Fruit fly (Drosophila melanogaster) whole organism, embryonic: ENCODE data around the gene FBXO11.

Source experiments
- BEAF-32 ChIP-seq: fragments of 200-800 bp; sonication (Bioruptor generic); optimal IDR thresholded peaks from 3 replicates; lab custom pipeline; 2017; ENCODE audit warnings: missing biosample characterization, missing genetic modification characterization, mild to moderate bottlenecking, moderate library complexity, missing genetic modification reagents
- Blimp-1 ChIP-seq: fragments of 200-800 bp; sonication (Bioruptor generic); optimal IDR thresholded peaks from 3 replicates; lab custom pipeline; 2018; ENCODE audit warnings: missing biosample characterization, missing genetic modification characterization, mild to moderate bottlenecking, moderate library complexity, missing genetic modification reagents
- CG10543 ChIP-seq: fragments of 200-800 bp; sonication (Bioruptor generic); optimal IDR thresholded peaks from 3 replicates; lab custom pipeline; 2017; ENCODE audit warnings: missing biosample characterization, mild to moderate bottlenecking, missing genetic modification characterization, moderate library complexity
- CG11560 ChIP-seq: fragments of 200-800 bp; sonication (Bioruptor generic); IDR thresholded peaks from 3 replicates; pipeline ENCODE4 v1.3.6; 2022; ENCODE audit warnings: missing biosample characterization, missing genetic modification characterization
- CG11696 ChIP-seq: fragments of 200-800 bp; sonication (Bioruptor generic); IDR thresholded peaks from 2 replicates; pipeline ENCODE4 v1.3.6; 2022; ENCODE audit warnings: missing biosample characterization, missing genetic modification characterization
- CG12155 ChIP-seq: fragments of 200-800 bp; sonication (Bioruptor generic); optimal IDR thresholded peaks from 3 replicates; lab custom pipeline; 2016; ENCODE audit warnings: missing biosample characterization, missing genetic modification characterization
- CG12219 ChIP-seq: fragments of 200-800 bp; sonication (Bioruptor generic); optimal IDR thresholded peaks from 3 replicates; lab custom pipeline; 2018; ENCODE audit warnings: missing biosample characterization, mild to moderate bottlenecking, missing genetic modification characterization
- CG12659 ChIP-seq: fragments of 200-800 bp; sonication (Bioruptor generic); optimal IDR thresholded peaks from 3 replicates; lab custom pipeline; 2017; ENCODE audit warnings: mild to moderate bottlenecking, missing biosample characterization, missing genetic modification reagents, missing genetic modification characterization
- CG13296 ChIP-seq: fragments of 200-800 bp; sonication (Bioruptor generic); optimal IDR thresholded peaks from 3 replicates; lab custom pipeline; 2018; ENCODE audit warnings: missing biosample characterization, mild to moderate bottlenecking, missing genetic modification characterization
- CG13624 ChIP-seq: fragments of 200-800 bp; sonication (Bioruptor generic); optimal IDR thresholded peaks from 2 replicates; lab custom pipeline; 2016; ENCODE audit warnings: missing biosample characterization, missing genetic modification characterization
- CG14050 ChIP-seq: fragments of 200-800 bp; sonication (Bioruptor generic); IDR thresholded peaks from 3 replicates; pipeline ENCODE4 v1.3.6; 2022; ENCODE audit warnings: missing biosample characterization, missing genetic modification characterization
- CG15269 ChIP-seq: fragments of 200-800 bp; sonication (Bioruptor generic); optimal IDR thresholded peaks from 2 replicates; lab custom pipeline; 2018; ENCODE audit warnings: missing biosample characterization, mild to moderate bottlenecking, missing genetic modification characterization, moderate library complexity
- CG16815 ChIP-seq: fragments of 200-800 bp; sonication (Bioruptor generic); optimal IDR thresholded peaks from 3 replicates; lab custom pipeline; 2017; ENCODE audit warnings: missing biosample characterization, mild to moderate bottlenecking, missing genetic modification characterization
- CG2712 ChIP-seq: fragments of 200-800 bp; optimal IDR thresholded peaks from 3 replicates; lab custom pipeline; 2019; ENCODE audit warnings: missing biosample characterization, mild to moderate bottlenecking, missing genetic modification characterization, moderate library complexity
- CG30020 ChIP-seq: fragments of 200-800 bp; optimal IDR thresholded peaks from 2 replicates; lab custom pipeline; 2019; ENCODE audit warnings: missing biosample characterization, mild to moderate bottlenecking, missing genetic modification characterization, moderate library complexity
- CG33213 ChIP-seq: fragments of 200-800 bp; sonication (Bioruptor generic); optimal IDR thresholded peaks from 3 replicates; lab custom pipeline; 2016; ENCODE audit warnings: missing biosample characterization, missing genetic modification characterization
- CG34422 ChIP-seq: fragments of 200-800 bp; sonication (Bioruptor generic); IDR thresholded peaks from 3 replicates; pipeline ENCODE4 v1.3.6; 2022; ENCODE audit warnings: missing biosample characterization, missing genetic modification characterization
- CG4854 ChIP-seq: fragments of 200-800 bp; sonication (Bioruptor generic); optimal IDR thresholded peaks from 2 replicates; lab custom pipeline; 2016; ENCODE audit warnings: missing biosample characterization, missing genetic modification characterization, inconsistent platforms
- CG6654 ChIP-seq: fragments of 200-800 bp; sonication (Bioruptor generic); optimal IDR thresholded peaks from 2 replicates; lab custom pipeline; 2017; ENCODE audit warnings: missing biosample characterization, mild to moderate bottlenecking, missing genetic modification characterization
- CG9437 ChIP-seq: fragments of 200-800 bp; sonication (Bioruptor generic); optimal IDR thresholded peaks from 2 replicates; lab custom pipeline; 2018; ENCODE audit warnings: missing biosample characterization, mild to moderate bottlenecking, missing genetic modification characterization
- CG9817 ChIP-seq: fragments of 200-800 bp; sonication (Bioruptor generic); optimal IDR thresholded peaks from 2 replicates; lab custom pipeline; 2018; ENCODE audit warnings: missing biosample characterization, mild to moderate bottlenecking, missing genetic modification characterization, moderate library complexity
- Dad ChIP-seq: fragments of 200-800 bp; sonication (Bioruptor generic); optimal IDR thresholded peaks from 3 replicates; lab custom pipeline; 2016; ENCODE audit warnings: missing biosample characterization, missing genetic modification characterization
- Dll ChIP-seq: fragments of 200-800 bp; sonication (Bioruptor generic); IDR thresholded peaks from 4 replicates; pipeline ENCODE4 v1.3.6; 2022; ENCODE audit warnings: missing biosample characterization, missing genetic modification characterization; ENCODE audit not compliant: partially characterized antibody
- Dp ChIP-seq: fragments of 200-800 bp; sonication (Bioruptor generic); optimal IDR thresholded peaks from 2 replicates; lab custom pipeline; 2018; ENCODE audit warnings: missing biosample characterization, mild to moderate bottlenecking, missing genetic modification characterization, moderate library complexity
- Fer1 ChIP-seq: fragments of 200-800 bp; sonication (Bioruptor generic); optimal IDR thresholded peaks from 2 replicates; lab custom pipeline; 2017; ENCODE audit warnings: missing biosample characterization, mild to moderate bottlenecking, missing genetic modification characterization
- Gug ChIP-seq: fragments of 200-800 bp; sonication (Bioruptor generic); IDR thresholded peaks from 4 replicates; pipeline ENCODE4 v1.3.6; 2022; ENCODE audit warnings: missing biosample characterization, missing genetic modification characterization
- Hr39 ChIP-seq: fragments of >200 bp; optimal IDR thresholded peaks from 2 replicates; lab custom pipeline; 2017
- Lhr ChIP-seq: fragments of 200-800 bp; sonication (Bioruptor generic); optimal IDR thresholded peaks from 3 replicates; lab custom pipeline; 2017; ENCODE audit warnings: mild to moderate bottlenecking, missing biosample characterization, missing genetic modification reagents, missing genetic modification characterization
- Mad ChIP-seq: fragments of 200-800 bp; sonication (Bioruptor generic); optimal IDR thresholded peaks from 2 replicates; lab custom pipeline; 2016; ENCODE audit warnings: missing biosample characterization, missing genetic modification characterization
- Max ChIP-seq: fragments of 200-800 bp; sonication (Bioruptor generic); optimal IDR thresholded peaks from 2 replicates; lab custom pipeline; 2016; ENCODE audit warnings: missing biosample characterization, mild to moderate bottlenecking, missing genetic modification characterization
- Myb ChIP-seq: fragments of 200-800 bp; sonication (Bioruptor generic); optimal IDR thresholded peaks from 2 replicates; lab custom pipeline; 2016; ENCODE audit warnings: missing biosample characterization, missing genetic modification characterization
- NK7.1 ChIP-seq: fragments of 200-800 bp; sonication (Bioruptor generic); optimal IDR thresholded peaks from 3 replicates; lab custom pipeline; 2016; ENCODE audit warnings: missing biosample characterization, missing genetic modification characterization
- Rx ChIP-seq: fragments of 200-800 bp; sonication (Bioruptor generic); IDR thresholded peaks from 2 replicates; pipeline ENCODE4 v1.3.6; 2022; ENCODE audit warnings: missing biosample characterization, missing genetic modification characterization
- YL-1 ChIP-seq: fragments of 200-800 bp; sonication (Bioruptor generic); optimal IDR thresholded peaks from 3 replicates; lab custom pipeline; 2017; ENCODE audit warnings: missing biosample characterization, mild to moderate bottlenecking, missing genetic modification characterization
- abd-A ChIP-seq: fragments of 200-800 bp; sonication (Bioruptor generic); optimal IDR thresholded peaks from 3 replicates; lab custom pipeline; 2019; ENCODE audit warnings: missing biosample characterization, mild to moderate bottlenecking, missing genetic modification characterization, moderate library complexity
- ac ChIP-seq: fragments of 200-800 bp; sonication (Bioruptor generic); optimal IDR thresholded peaks from 3 replicates; lab custom pipeline; 2017; ENCODE audit warnings: missing biosample characterization, mild to moderate bottlenecking, missing genetic modification characterization
- br ChIP-seq: fragments of >200 bp; optimal IDR thresholded peaks from 2 replicates; lab custom pipeline; 2017
- chm ChIP-seq: fragments of 200-800 bp; sonication (Bioruptor generic); IDR thresholded peaks from 2 replicates; pipeline ENCODE4 v1.3.6; 2022; ENCODE audit warnings: missing biosample characterization, missing genetic modification characterization
- crp ChIP-seq, 2 experiments: fragments of 200-800 bp; sonication (Bioruptor generic); optimal IDR thresholded peaks; 2 replicates in 1 of 2; 3 replicates in 1 of 2; lab custom pipeline; 2017; ENCODE audit warnings: missing biosample characterization in 2 of 2, missing genetic modification characterization in 2 of 2, mild to moderate bottlenecking in 1 of 2, moderate library complexity in 1 of 2
- dysf ChIP-seq: fragments of 200-800 bp; sonication (Bioruptor generic); IDR thresholded peaks from 3 replicates; pipeline ENCODE4 v1.3.6; 2022; ENCODE audit warnings: missing biosample characterization, missing genetic modification characterization
- inv ChIP-seq: fragments of 200-800 bp; sonication (Bioruptor generic); IDR thresholded peaks from 2 replicates; pipeline ENCODE4 v1.3.6; 2022; ENCODE audit warnings: missing biosample characterization, missing genetic modification characterization; ENCODE audit not compliant: partially characterized antibody
- knrl ChIP-seq: fragments of 200-800 bp; sonication (Bioruptor generic); IDR thresholded peaks from 3 replicates; pipeline ENCODE4 v1.3.6; 2022; ENCODE audit warnings: missing biosample characterization, missing genetic modification characterization; ENCODE audit not compliant: partially characterized antibody
- lmd ChIP-seq: fragments of 200-800 bp; sonication (Bioruptor generic); IDR thresholded peaks from 2 replicates; pipeline ENCODE4 v1.3.6; 2022; ENCODE audit warnings: missing biosample characterization, missing genetic modification characterization
- nau ChIP-seq: fragments of 200-800 bp; sonication (Bioruptor generic); optimal IDR thresholded peaks from 3 replicates; lab custom pipeline; 2017; ENCODE audit warnings: missing biosample characterization, mild to moderate bottlenecking, missing genetic modification characterization, missing genetic modification reagents
- phol ChIP-seq: fragments of 200-800 bp; sonication (Bioruptor generic); optimal IDR thresholded peaks from 3 replicates; lab custom pipeline; 2018; ENCODE audit warnings: missing biosample characterization, mild to moderate bottlenecking, missing genetic modification characterization, moderate library complexity
- salm ChIP-seq: fragments of 200-800 bp; sonication (Bioruptor generic); optimal IDR thresholded peaks from 2 replicates; lab custom pipeline; 2018; ENCODE audit warnings: missing biosample characterization, mild to moderate bottlenecking, missing genetic modification characterization
- scrt ChIP-seq: fragments of 200-800 bp; sonication (Bioruptor generic); optimal IDR thresholded peaks from 2 replicates; lab custom pipeline; 2018; ENCODE audit warnings: missing biosample characterization, mild to moderate bottlenecking, missing genetic modification characterization, moderate library complexity
- trem ChIP-seq: fragments of 200-800 bp; optimal IDR thresholded peaks from 3 replicates; lab custom pipeline; 2019; ENCODE audit warnings: missing biosample characterization, mild to moderate bottlenecking, missing genetic modification characterization, moderate library complexity
- trh ChIP-seq: fragments of 200-800 bp; sonication (Bioruptor generic); optimal IDR thresholded peaks from 2 replicates; lab custom pipeline; 2016; ENCODE audit warnings: missing biosample characterization, missing genetic modification characterization
- unpg ChIP-seq: fragments of 200-800 bp; sonication (Bioruptor generic); optimal IDR thresholded peaks from 3 replicates; lab custom pipeline; 2018; ENCODE audit warnings: missing biosample characterization, mild to moderate bottlenecking, missing genetic modification characterization, moderate library complexity
- wek ChIP-seq: fragments of 200-800 bp; sonication (Bioruptor generic); optimal IDR thresholded peaks from 3 replicates; lab custom pipeline; 2018; ENCODE audit warnings: missing biosample characterization, mild to moderate bottlenecking, missing genetic modification characterization, moderate library complexity
- zen ChIP-seq: fragments of 200-800 bp; sonication (Bioruptor generic); optimal IDR thresholded peaks from 3 replicates; lab custom pipeline; 2018; ENCODE audit warnings: missing biosample characterization, mild to moderate bottlenecking, missing genetic modification characterization, moderate library complexity

Gene FBXO11

DNA sequence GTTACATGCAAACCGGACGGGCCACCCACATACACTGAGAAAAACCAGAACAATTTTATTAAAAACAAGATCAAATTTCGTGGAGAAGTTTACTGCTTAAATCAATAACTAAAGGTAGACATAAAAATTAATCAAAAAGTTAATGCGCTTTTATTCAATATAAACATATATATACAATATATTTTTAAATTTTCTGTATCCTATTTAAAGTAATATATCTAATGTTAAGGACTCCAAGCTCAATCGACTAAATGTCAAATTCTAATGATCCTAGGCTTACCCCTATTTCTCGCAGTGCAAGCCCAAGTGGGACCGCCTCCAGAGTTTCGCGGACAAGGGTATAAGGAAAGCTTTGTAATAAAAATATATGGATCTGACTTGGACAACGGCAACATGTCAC is 48.6 kb upstream of the FBXO11 start (continued):
- no peak for TF ChIP-seq CG9437 (GFP tag; lab: Kevin White, UChicago)
- TF ChIP-seq CG12155: no peak
- no peak for TF ChIP-seq CG4854 (GFP tag; lab: Kevin White, UChicago)
- peak; percentile 49; the same call in 2 of the 3 replicates for TF ChIP-seq dysf
- no peak for TF ChIP-seq crp (GFP tag; optimal IDR thresholded peaks at IDR 0.05; lab: Kevin White, UChicago)
- TF ChIP-seq Max (GFP tag; lab: Kevin White, UChicago): no peak
- TF ChIP-seq CG30020: no peak
- TF ChIP-seq CG2712 (tag; lab: Kevin White, UChicago): peak; percentile 18
- TF ChIP-seq Dad (GFP tag; lab: Kevin White, UChicago): no peak
- TF ChIP-seq CG12659 (GFP tag; lab: Kevin White, UChicago): peak; percentile 13
- no peak for TF ChIP-seq Gug (GFP tag; lab: Robert Waterston, UW)
- no peak for TF ChIP-seq Rx (GFP tag; lab: Robert Waterston, UW)
- peak; percentile 39 for TF ChIP-seq lmd
- TF ChIP-seq salm (tag; lab: Kevin White, UChicago): no peak
- no peak for TF ChIP-seq Myb (GFP tag; lab: Kevin White, UChicago)
- no peak for TF ChIP-seq wek (GFP tag; lab: Kevin White, UChicago)
- TF ChIP-seq CG14050 (GFP tag; lab: Robert Waterston, UW): no peak
- no peak for TF ChIP-seq abd-A
- no peak for TF ChIP-seq YL-1 (GFP tag; lab: Kevin White, UChicago)
- no peak for TF ChIP-seq nau (GFP tag; lab: Kevin White, UChicago)
- no peak for TF ChIP-seq trh (GFP tag; lab: Kevin White, UChicago)
- TF ChIP-seq CG13624 (GFP tag; lab: Kevin White, UChicago): no peak
- TF ChIP-seq Lhr (GFP tag; lab: Kevin White, UChicago): no peak
- TF ChIP-seq BEAF-32 (GFP tag; lab: Kevin White, UChicago): no peak
- TF ChIP-seq CG6654 (GFP tag; lab: Kevin White, UChicago): no peak
- no peak for TF ChIP-seq CG33213 (GFP tag; lab: Kevin White, UChicago)
- peak; percentile 0 for TF ChIP-seq CG9817
- TF ChIP-seq inv (GFP tag; lab: Robert Waterston, UW): no peak
- TF ChIP-seq ac (GFP tag; lab: Kevin White, UChicago): no peak
- TF ChIP-seq trem (tag; lab: Kevin White, UChicago): no peak
- peak; percentile 26 for TF ChIP-seq Blimp-1 (GFP tag; lab: Kevin White, UChicago)
- no peak for TF ChIP-seq Dp (GFP tag; lab: Kevin White, UChicago)
- no peak for TF ChIP-seq CG10543 (GFP tag; lab: Kevin White, UChicago)
- TF ChIP-seq Dll: no peak
- TF ChIP-seq Fer1: peak; percentile 61
- TF ChIP-seq CG11696 (GFP tag; lab: Robert Waterston, UW): no peak
- no peak for TF ChIP-seq CG34422 (GFP tag; lab: Robert Waterston, UW)
- TF ChIP-seq CG12219 (GFP tag; lab: Kevin White, UChicago): no peak
- TF ChIP-seq br (lab: Kevin White, UChicago): no peak
- no peak for TF ChIP-seq CG11560
- no peak for TF ChIP-seq Hr39 (lab: Kevin White, UChicago)
- TF ChIP-seq knrl: no peak
- TF ChIP-seq CG13296: peak; percentile 44
- no peak for TF ChIP-seq NK7.1 (GFP tag; lab: Kevin White, UChicago)
- peak; percentile 22 for TF ChIP-seq phol (tag; lab: Kevin White, UChicago)
- TF ChIP-seq scrt (GFP tag; lab: Kevin White, UChicago): peak; percentile 24
- no peak for TF ChIP-seq chm (GFP tag; lab: Robert Waterston, UW)
- no peak for TF ChIP-seq zen (tag; lab: Kevin White, UChicago)
- peak; percentile 39 for TF ChIP-seq unpg (GFP tag; lab: Kevin White, UChicago)
- TF ChIP-seq CG15269 (tag; lab: Kevin White, UChicago): peak; percentile 33
- no peak for TF ChIP-seq Mad (GFP tag; lab: Kevin White, UChicago)
- TF ChIP-seq CG16815 (GFP tag; lab: Kevin White, UChicago): no peak
